Fruit fly (Drosophila melanogaster) whole organism, embryonic: ENCODE data around the gene CG3165.

ENCODE experiments used
- Bteb2 ChIP-seq: fragments of 200-800 bp; sonication (Bioruptor generic); optimal IDR thresholded peaks from 2 replicates; lab custom pipeline; 2016; ENCODE audit warnings: missing biosample characterization, missing genetic modification characterization
- CG10209 ChIP-seq: fragments of 200-800 bp; sonication (Bioruptor generic); optimal IDR thresholded peaks from 3 replicates; lab custom pipeline; 2017; ENCODE audit warnings: missing biosample characterization, mild to moderate bottlenecking, missing genetic modification characterization, missing genetic modification reagents
- CG11093 ChIP-seq: fragments of 200-800 bp; sonication (Bioruptor generic); IDR thresholded peaks from 3 replicates; pipeline ENCODE4 v1.3.6; 2022; ENCODE audit warnings: missing biosample characterization, missing genetic modification characterization
- CG11504 ChIP-seq: fragments of 200-800 bp; sonication (Bioruptor generic); optimal IDR thresholded peaks from 3 replicates; lab custom pipeline; 2019; ENCODE audit warnings: missing biosample characterization, mild to moderate bottlenecking, missing genetic modification characterization, moderate library complexity
- CG12659 ChIP-seq: fragments of 200-800 bp; sonication (Bioruptor generic); optimal IDR thresholded peaks from 3 replicates; lab custom pipeline; 2017; ENCODE audit warnings: mild to moderate bottlenecking, missing biosample characterization, missing genetic modification reagents, missing genetic modification characterization
- CG12942 ChIP-seq: fragments of 200-800 bp; sonication (Bioruptor generic); optimal IDR thresholded peaks from 3 replicates; lab custom pipeline; 2016; ENCODE audit warnings: missing biosample characterization, missing genetic modification characterization
- CG14710 ChIP-seq: fragments of 200-800 bp; sonication (Bioruptor generic); optimal IDR thresholded peaks from 3 replicates; lab custom pipeline; 2019; ENCODE audit warnings: missing biosample characterization, mild to moderate bottlenecking, missing genetic modification characterization, moderate library complexity
- CG17912 ChIP-seq: fragments of 200-800 bp; sonication (Bioruptor generic); optimal IDR thresholded peaks from 2 replicates; lab custom pipeline; 2018; ENCODE audit warnings: missing biosample characterization, mild to moderate bottlenecking, missing genetic modification characterization
- CG18619 ChIP-seq: fragments of 200-800 bp; sonication (Bioruptor generic); optimal IDR thresholded peaks from 3 replicates; lab custom pipeline; 2017; ENCODE audit warnings: missing biosample characterization, mild to moderate bottlenecking, missing genetic modification characterization
- CG2678 ChIP-seq: fragments of 200-800 bp; sonication (Bioruptor generic); optimal IDR thresholded peaks from 3 replicates; lab custom pipeline; 2019; ENCODE audit warnings: missing biosample characterization, mild to moderate bottlenecking, missing genetic modification characterization, moderate library complexity
- CG3065 ChIP-seq: fragments of 200-800 bp; sonication (Bioruptor generic); optimal IDR thresholded peaks from 2 replicates; lab custom pipeline; 2016; ENCODE audit warnings: missing biosample characterization, missing genetic modification characterization
- CG31365 ChIP-seq: fragments of 200-800 bp; sonication (Bioruptor generic); optimal IDR thresholded peaks from 2 replicates; lab custom pipeline; 2018; ENCODE audit warnings: missing biosample characterization, mild to moderate bottlenecking, missing genetic modification characterization
- CG6272 ChIP-seq: fragments of 200-800 bp; sonication (Bioruptor generic); IDR thresholded peaks from 2 replicates; pipeline ENCODE4 v1.3.6; 2022; ENCODE audit warnings: missing biosample characterization, missing genetic modification characterization
- CG7271 ChIP-seq: fragments of 200-800 bp; sonication (Bioruptor generic); optimal IDR thresholded peaks from 2 replicates; lab custom pipeline; 2018; ENCODE audit warnings: missing biosample characterization, mild to moderate bottlenecking, missing genetic modification characterization, moderate library complexity
- CG7357 ChIP-seq: fragments of 200-800 bp; sonication (Bioruptor generic); IDR thresholded peaks from 3 replicates; pipeline ENCODE4 v1.3.6; 2022; ENCODE audit warnings: missing biosample characterization, missing genetic modification characterization
- CG7745 ChIP-seq: fragments of 200-800 bp; sonication (Bioruptor generic); optimal IDR thresholded peaks from 2 replicates; lab custom pipeline; 2018; ENCODE audit warnings: missing biosample characterization, mild to moderate bottlenecking, missing genetic modification characterization, moderate library complexity
- CG8359 ChIP-seq: fragments of 200-800 bp; sonication (Bioruptor generic); optimal IDR thresholded peaks from 2 replicates; lab custom pipeline; 2017; ENCODE audit warnings: missing biosample characterization, mild to moderate bottlenecking, missing genetic modification characterization, borderline replicate concordance
- CG9727 ChIP-seq: fragments of 200-800 bp; sonication (Bioruptor generic); optimal IDR thresholded peaks from 3 replicates; lab custom pipeline; 2017; ENCODE audit warnings: missing biosample characterization, mild to moderate bottlenecking, missing genetic modification characterization
- Deaf1 ChIP-seq: fragments of 200-800 bp; optimal IDR thresholded peaks from 3 replicates; lab custom pipeline; 2019; ENCODE audit warnings: missing biosample characterization, mild to moderate bottlenecking, missing genetic modification characterization, moderate library complexity
- Dp ChIP-seq: fragments of 200-800 bp; sonication (Bioruptor generic); optimal IDR thresholded peaks from 2 replicates; lab custom pipeline; 2018; ENCODE audit warnings: missing biosample characterization, mild to moderate bottlenecking, missing genetic modification characterization, moderate library complexity
- Ets65A ChIP-seq: fragments of 200-800 bp; sonication (Bioruptor generic); peaks from one replicate; lab custom pipeline; 2016; ENCODE audit warnings: missing biosample characterization, missing genetic modification characterization
- Gug ChIP-seq: fragments of 200-800 bp; sonication (Bioruptor generic); IDR thresholded peaks from 4 replicates; pipeline ENCODE4 v1.3.6; 2022; ENCODE audit warnings: missing biosample characterization, missing genetic modification characterization
- Med ChIP-seq: fragments of 200-800 bp; sonication (Bioruptor generic); peaks from one replicate; lab custom pipeline; 2016; ENCODE audit warnings: missing biosample characterization, missing genetic modification characterization, mild to moderate bottlenecking, inconsistent platforms, moderate library complexity
- Meics ChIP-seq: fragments of 200-800 bp; sonication (Bioruptor generic); optimal IDR thresholded peaks from 2 replicates; lab custom pipeline; 2017; ENCODE audit warnings: missing biosample characterization, mild to moderate bottlenecking, missing genetic modification characterization
- NC2β ChIP-seq: fragments of 200-800 bp; sonication (Bioruptor generic); optimal IDR thresholded peaks from 2 replicates; lab custom pipeline; 2016; ENCODE audit warnings: missing biosample characterization, missing genetic modification characterization
- Nf-YA ChIP-seq: fragments of 200-800 bp; sonication (Bioruptor generic); IDR thresholded peaks from 2 replicates; pipeline ENCODE4 v1.3.6; 2022; ENCODE audit warnings: missing biosample characterization, missing genetic modification characterization
- Rfx ChIP-seq: fragments of 200-800 bp; sonication (Bioruptor generic); IDR thresholded peaks from 2 replicates; pipeline ENCODE4 v1.3.6; 2022; ENCODE audit warnings: missing biosample characterization, missing genetic modification characterization
- Spps ChIP-seq: fragments of 200-800 bp; sonication (Bioruptor generic); optimal IDR thresholded peaks from 2 replicates; lab custom pipeline; 2018; ENCODE audit warnings: missing biosample characterization, mild to moderate bottlenecking, missing genetic modification characterization
- Sry-δ ChIP-seq: fragments of 200-800 bp; sonication (Bioruptor generic); optimal IDR thresholded peaks from 2 replicates; lab custom pipeline; 2016; ENCODE audit warnings: missing biosample characterization, missing genetic modification characterization
- Taf1 ChIP-seq: fragments of 200-800 bp; sonication (Bioruptor generic); IDR thresholded peaks from 2 replicates; pipeline ENCODE4 v1.3.6; 2022; ENCODE audit warnings: missing biosample characterization, missing genetic modification characterization
- ci ChIP-seq: fragments of 200-800 bp; sonication (Bioruptor generic); IDR thresholded peaks from 3 replicates; pipeline ENCODE4 v1.3.6; 2022; ENCODE audit warnings: missing biosample characterization, missing genetic modification characterization
- ftz-f1 ChIP-seq: fragments of 200-800 bp; sonication (Bioruptor generic); optimal IDR thresholded peaks from 2 replicates; lab custom pipeline; 2016; ENCODE audit warnings: missing biosample characterization, missing genetic modification characterization
- gt ChIP-seq: fragments of 200-800 bp; sonication (Bioruptor generic); IDR thresholded peaks from 2 replicates; pipeline ENCODE4 v1.3.6; 2022; ENCODE audit warnings: missing biosample characterization, missing genetic modification characterization
- hkb ChIP-seq, 2 experiments: fragments of 200-800 bp in 1 of 2; fragments of >200 bp in 1 of 2; sonication (Bioruptor generic) in 1 of 2; IDR thresholded peaks in 1 of 2; optimal IDR thresholded peaks in 1 of 2; 2 replicates each; pipeline versions ENCODE4 v1.3.6 to Lab custom; 2017 to 2022; ENCODE audit warnings: missing biosample characterization in 1 of 2, missing genetic modification characterization in 1 of 2
- kni ChIP-seq: fragments of 200-800 bp; sonication (Bioruptor generic); optimal IDR thresholded peaks from 3 replicates; lab custom pipeline; 2017; ENCODE audit warnings: mild to moderate bottlenecking, missing biosample characterization, missing genetic modification reagents, missing genetic modification characterization
- maf-S ChIP-seq: fragments of 200-800 bp; sonication (Bioruptor generic); optimal IDR thresholded peaks from 2 replicates; lab custom pipeline; 2016; ENCODE audit warnings: missing biosample characterization, missing genetic modification characterization
- mam ChIP-seq: fragments of 200-800 bp; sonication (Bioruptor generic); optimal IDR thresholded peaks from 3 replicates; lab custom pipeline; 2016; ENCODE audit warnings: missing biosample characterization, missing genetic modification characterization
- nerfin-1 ChIP-seq: fragments of 200-800 bp; sonication (Bioruptor generic); optimal IDR thresholded peaks from 3 replicates; lab custom pipeline; 2019; ENCODE audit warnings: missing biosample characterization, mild to moderate bottlenecking, missing genetic modification characterization, moderate library complexity
- pb ChIP-seq: fragments of 200-800 bp; sonication (Bioruptor generic); optimal IDR thresholded peaks from 3 replicates; lab custom pipeline; 2016; ENCODE audit warnings: missing biosample characterization, missing genetic modification characterization
- pho ChIP-seq: fragments of 200-800 bp; sonication (Bioruptor generic); optimal IDR thresholded peaks from 2 replicates; lab custom pipeline; 2016; ENCODE audit warnings: missing biosample characterization, missing genetic modification characterization
- sc ChIP-seq, 3 experiments: fragments of >200 bp in 2 of 3; fragments of 200-800 bp in 1 of 3; sonication (Bioruptor generic) in 1 of 3; optimal IDR thresholded peaks; 2 replicates in 2 of 3; 3 replicates in 1 of 3; lab custom pipeline; 2017; ENCODE audit warnings: mild to moderate bottlenecking in 1 of 3, missing biosample characterization in 1 of 3, missing genetic modification characterization in 1 of 3, missing genetic modification reagents in 1 of 3
- scrt ChIP-seq: fragments of 200-800 bp; sonication (Bioruptor generic); optimal IDR thresholded peaks from 2 replicates; lab custom pipeline; 2018; ENCODE audit warnings: missing biosample characterization, mild to moderate bottlenecking, missing genetic modification characterization, moderate library complexity
- sd ChIP-seq: fragments of 200-800 bp; sonication (Bioruptor generic); optimal IDR thresholded peaks from 3 replicates; lab custom pipeline; 2018; ENCODE audit warnings: missing biosample characterization, mild to moderate bottlenecking, missing genetic modification characterization, moderate library complexity
- sens-2 ChIP-seq: fragments of 200-800 bp; sonication (Bioruptor generic); IDR thresholded peaks from 2 replicates; pipeline ENCODE4 v1.3.6; 2022; ENCODE audit warnings: missing biosample characterization, missing genetic modification characterization
- so ChIP-seq: fragments of 200-800 bp; sonication (Bioruptor generic); IDR thresholded peaks from 3 replicates; pipeline ENCODE4 v1.3.6; 2022; ENCODE audit warnings: missing biosample characterization, missing genetic modification characterization
- stc ChIP-seq: fragments of 200-800 bp; sonication (Bioruptor generic); IDR thresholded peaks from 2 replicates; pipeline ENCODE4 v1.3.6; 2022; ENCODE audit warnings: missing biosample characterization, missing genetic modification characterization
- ttk ChIP-seq: fragments of 200-800 bp; sonication (Bioruptor generic); IDR thresholded peaks from 2 replicates; pipeline ENCODE4 v2.1.2; 2022; ENCODE audit warnings: missing biosample characterization, missing genetic modification characterization
- vnd ChIP-seq: fragments of 200-800 bp; sonication (Bioruptor generic); IDR thresholded peaks from 3 replicates; pipeline ENCODE4 v1.3.6; 2022; ENCODE audit warnings: missing biosample characterization, missing genetic modification characterization; ENCODE audit not compliant: partially characterized antibody
- wor ChIP-seq: fragments of 200-800 bp; sonication (Bioruptor generic); IDR thresholded peaks from 2 replicates; pipeline ENCODE4 v1.3.6; 2022; ENCODE audit warnings: missing biosample characterization, missing genetic modification characterization
- z ChIP-seq: fragments of 200-800 bp; sonication (Bioruptor generic); IDR thresholded peaks from 3 replicates; pipeline ENCODE4 v1.3.6; 2022; ENCODE audit warnings: missing biosample characterization, missing genetic modification characterization

The CG3165 gene

DNA sequence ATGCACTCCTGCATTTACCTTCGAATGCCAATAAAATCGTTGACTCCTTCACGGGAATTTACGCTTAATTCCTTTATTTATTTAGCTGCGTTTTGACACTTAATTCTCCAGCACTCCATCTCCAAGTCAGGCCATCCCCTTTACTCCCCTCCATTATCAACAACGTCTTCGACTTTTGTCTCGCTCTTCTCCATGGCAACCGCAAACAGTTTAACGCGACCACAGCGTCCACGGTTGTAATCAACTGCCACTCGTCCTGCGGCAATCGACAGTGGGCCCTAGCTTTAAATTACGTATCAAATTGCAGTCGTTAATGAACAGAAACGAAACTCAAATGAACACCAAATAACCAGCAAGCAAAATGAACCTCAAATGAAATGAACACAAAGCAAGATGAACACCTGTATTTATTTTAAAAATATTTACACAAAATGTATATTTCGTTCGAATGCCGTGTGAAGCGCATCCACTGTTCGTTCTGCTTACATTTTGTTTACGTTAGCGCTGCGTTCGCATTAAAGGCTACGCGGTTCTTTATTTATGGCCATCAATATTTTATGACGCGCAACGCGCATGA lies 45.3 kb upstream of the CG3165 start (continued):
- TF ChIP-seq so: 0 out of 3 replicates have a peak, but pooled peaks have one; percentile 50
- TF ChIP-seq NC2β (GFP tag; lab: Kevin White, UChicago): no peak
- no peak for TF ChIP-seq Bteb2 (GFP tag; lab: Kevin White, UChicago)
- no peak for TF ChIP-seq Dp (GFP tag; lab: Kevin White, UChicago)
- peak; percentile 25 for TF ChIP-seq scrt (GFP tag; lab: Kevin White, UChicago)
- TF ChIP-seq maf-S (GFP tag; lab: Kevin White, UChicago): no peak
- no peak for TF ChIP-seq pb (GFP tag; lab: Kevin White, UChicago)
- no peak for TF ChIP-seq CG6272 (GFP tag; lab: Robert Waterston, UW)
- no peak for TF ChIP-seq CG31365
- TF ChIP-seq Ets65A (GFP tag; lab: Kevin White, UChicago): peak; percentile 87
- no peak for TF ChIP-seq sc (optimal IDR thresholded peaks at IDR 0.05; lab: Kevin White, UChicago)
- TF ChIP-seq sc (GFP tag; optimal IDR thresholded peaks at IDR 0.05; lab: Kevin White, UChicago): no peak
- TF ChIP-seq nerfin-1: no peak
- peak; percentile 0 for TF ChIP-seq Deaf1 (tag; lab: Kevin White, UChicago)
- TF ChIP-seq CG7271 (tag; lab: Kevin White, UChicago): no peak
- no peak for TF ChIP-seq Sry-δ (GFP tag; lab: Kevin White, UChicago)
- TF ChIP-seq wor: no peak
- TF ChIP-seq CG18619 (GFP tag; lab: Kevin White, UChicago): no peak
- TF ChIP-seq CG11093 (GFP tag; lab: Robert Waterston, UW): no peak
- TF ChIP-seq Rfx (GFP tag; lab: Robert Waterston, UW): no peak
- peak; percentile 20 for TF ChIP-seq Meics
- TF ChIP-seq CG12659 (GFP tag; lab: Kevin White, UChicago): no peak
- no peak for TF ChIP-seq CG17912 (GFP tag; lab: Kevin White, UChicago)
- no peak for TF ChIP-seq CG8359 (GFP tag; lab: Kevin White, UChicago)
- TF ChIP-seq hkb (optimal IDR thresholded peaks at IDR 0.05; lab: Kevin White, UChicago): no peak
- 0 out of 2 replicates have a peak, but pooled peaks have one; percentile 6 for TF ChIP-seq hkb (GFP tag; IDR thresholded peaks at IDR 0.05; lab: Robert Waterston, UW)
- TF ChIP-seq z (GFP tag; lab: Robert Waterston, UW): no peak
- no peak for TF ChIP-seq gt (GFP tag; lab: Robert Waterston, UW)
- no peak for TF ChIP-seq CG12942 (GFP tag; lab: Kevin White, UChicago)
- no peak for TF ChIP-seq CG14710
- TF ChIP-seq CG10209 (GFP tag; lab: Kevin White, UChicago): peak; percentile 5
- no peak for TF ChIP-seq ttk (GFP tag; lab: Robert Waterston, UW)
- no peak for TF ChIP-seq ftz-f1 (GFP tag; lab: Kevin White, UChicago)
- no peak for TF ChIP-seq sd (tag; lab: Kevin White, UChicago)
- no peak for TF ChIP-seq CG7357 (GFP tag; lab: Robert Waterston, UW)
- peak; percentile 41 for TF ChIP-seq CG2678 (tag; lab: Kevin White, UChicago)
- no peak for TF ChIP-seq kni (GFP tag; lab: Kevin White, UChicago)
- no peak for TF ChIP-seq CG3065 (GFP tag; lab: Kevin White, UChicago)
- TF ChIP-seq CG11504 (tag; lab: Kevin White, UChicago): peak; percentile 33
- no peak for TF ChIP-seq CG7745 (tag; lab: Kevin White, UChicago)
- no peak for TF ChIP-seq stc (GFP tag; lab: Robert Waterston, UW)
- no peak for TF ChIP-seq Gug (GFP tag; lab: Robert Waterston, UW)
- no peak for TF ChIP-seq mam (GFP tag; lab: Kevin White, UChicago)
- TF ChIP-seq Taf1 (GFP tag; lab: Robert Waterston, UW): no peak
- peak; percentile 84 for TF ChIP-seq Med (GFP tag; lab: Kevin White, UChicago)
- TF ChIP-seq ci (GFP tag; lab: Robert Waterston, UW): no peak; the same call in 2 of the 3 replicates
- TF ChIP-seq CG9727 (GFP tag; lab: Kevin White, UChicago): peak; percentile 1
- TF ChIP-seq Spps (tag; lab: Kevin White, UChicago): no peak
- TF ChIP-seq sens-2 (GFP tag; lab: Robert Waterston, UW): no peak
- no peak for TF ChIP-seq Nf-YA
- no peak for TF ChIP-seq vnd (GFP tag; lab: Robert Waterston, UW)
- no peak for TF ChIP-seq pho (GFP tag; lab: Kevin White, UChicago)
